Fruit fly (Drosophila melanogaster): Measurements from ENCODE around the gene Mur29B.

Mur29B gene

DNA sequence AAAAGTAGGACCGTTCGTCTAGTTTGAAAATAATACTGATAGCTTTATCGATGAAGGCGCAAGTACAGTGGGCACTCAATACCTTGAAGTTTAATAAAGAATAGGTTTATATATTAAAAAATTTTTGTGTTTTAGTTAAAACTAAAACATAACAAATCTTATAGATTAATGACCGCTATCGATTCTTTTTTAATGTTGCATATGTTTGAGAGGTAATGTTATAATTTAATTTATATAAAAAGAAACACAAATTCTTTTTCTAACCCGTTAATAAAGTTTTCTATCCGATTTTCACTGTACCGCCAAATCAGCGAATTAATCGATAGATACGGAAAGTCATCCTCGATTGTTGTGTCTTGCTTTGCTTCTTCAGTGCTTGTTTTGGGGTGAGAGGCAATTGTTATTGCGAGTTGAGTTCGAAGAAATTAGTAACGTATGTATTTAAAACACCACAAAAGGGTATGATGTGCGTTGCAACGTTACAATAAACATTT, 32.2 kb downstream of the Mur29B start, which contains the start of the genes Dad1 and CG13384 (continued):
- TF ChIP-seq Optix (GFP tag; IDR thresholded peaks at IDR 0.05) (no peak), CG14710 (tag; optimal IDR thresholded peaks at IDR 0.05) (peak; percentile 96), CG4404 (GFP tag; IDR thresholded peaks at IDR 0.05) (peak; percentile 91), ap (GFP tag; IDR thresholded peaks at IDR 0.05) (peak; percentile 78), Sox100B (GFP tag; optimal IDR thresholded peaks at IDR 0.05) (peak; percentile 93), CG15696 (tag; optimal IDR thresholded peaks at IDR 0.05) (peak; percentile 94), sens-2 (GFP tag; IDR thresholded peaks at IDR 0.05) (no peak), repo (GFP tag; optimal IDR thresholded peaks at IDR 0.05) (no peak), CG3838 (GFP tag; optimal IDR thresholded peaks at IDR 0.05) (peak; percentile 60), prd (optimal IDR thresholded peaks at IDR 0.05) (no peak), prd (GFP tag; IDR thresholded peaks at IDR 0.05) (peak; percentile 95), Sin3A (optimal IDR thresholded peaks at IDR 0.05) (no peak), H2.0 (GFP tag; IDR thresholded peaks at IDR 0.05) (peak; percentile 89), CG17829 (tag; optimal IDR thresholded peaks at IDR 0.05) (peak; percentile 96), Bgb (GFP tag; IDR thresholded peaks at IDR 0.05; ENCODE audit: partially characterized antibody) (peak; percentile 47; the same call in 1 of the 2 replicates), ttk (GFP tag; IDR thresholded peaks at IDR 0.05) (peak; percentile 81), ab (GFP tag; optimal IDR thresholded peaks at IDR 0.05) (peak; percentile 20), HLH54F (GFP tag; optimal IDR thresholded peaks at IDR 0.05) (peak; percentile 64), CG6175 (GFP tag; IDR thresholded peaks at IDR 0.05) (peak; percentile 80; the same call in 2 of the 3 replicates), oc (tag; optimal IDR thresholded peaks at IDR 0.05) (peak; percentile 91), Atf3 (GFP tag; optimal IDR thresholded peaks at IDR 0.05) (peak; percentile 16), Abd-B (GFP tag; optimal IDR thresholded peaks at IDR 0.05) (peak; percentile 94), NK7.1 (GFP tag; optimal IDR thresholded peaks at IDR 0.05) (no peak), Nf-YC (tag; optimal IDR thresholded peaks at IDR 0.05) (peak; percentile 91), fd3F (GFP tag; optimal IDR thresholded peaks at IDR 0.05) (peak; percentile 92), Stat92E (GFP tag; optimal IDR thresholded peaks at IDR 0.05) (peak in 1 of 3 experiments; percentile 81), CG2116 (GFP tag; optimal IDR thresholded peaks at IDR 0.05) (peak; percentile 91), CG4730 (GFP tag; IDR thresholded peaks at IDR 0.05) (peak; percentile 91), CG13775 (GFP tag; optimal IDR thresholded peaks at IDR 0.05) (peak; percentile 93), CG13287 (GFP tag; IDR thresholded peaks at IDR 0.05; ENCODE audit: partially characterized antibody) (peak; percentile 50), CG4707 (GFP tag; optimal IDR thresholded peaks at IDR 0.05) (peak; percentile 24), CG11560 (tag; IDR thresholded peaks at IDR 0.05) (peak; percentile 82), CG17359 (tag; optimal IDR thresholded peaks at IDR 0.05) (peak; percentile 92), Oaz (GFP tag; IDR thresholded peaks at IDR 0.05) (peak; percentile 74), Doc2 (GFP tag; IDR thresholded peaks at IDR 0.05) (0 out of 2 replicates have a peak, but pooled peaks have one; percentile 22), CG30020 (tag; optimal IDR thresholded peaks at IDR 0.05) (peak; percentile 88), gsb (GFP tag; IDR thresholded peaks at IDR 0.05) (peak; percentile 78), CG33213 (GFP tag; optimal IDR thresholded peaks at IDR 0.05) (no peak), pum (GFP tag; optimal IDR thresholded peaks at IDR 0.05) (peak; percentile 48), CG8388 (GFP tag; optimal IDR thresholded peaks at IDR 0.05) (peak; percentile 90), CG32532 (GFP tag; IDR thresholded peaks at IDR 0.05) (peak; percentile 96), CG6791 (GFP tag; IDR thresholded peaks at IDR 0.05; ENCODE audit: partially characterized antibody) (no peak; the same call in 2 of the 3 replicates), B-H1 (GFP tag; IDR thresholded peaks at IDR 0.05) (peak; percentile 85), E2f2 (GFP tag; IDR thresholded peaks at IDR 0.05) (peak; percentile 71), Fer3 (tag; optimal IDR thresholded peaks at IDR 0.05) (peak; percentile 95), HLHmδ (GFP tag; optimal IDR thresholded peaks at IDR 0.05) (no peak), wdn (GFP tag; IDR thresholded peaks at IDR 0.05) (peak; percentile 86), en (GFP tag; optimal IDR thresholded peaks at IDR 0.05) (no peak), CG14441 (GFP tag; IDR thresholded peaks at IDR 0.05) (peak; percentile 87), CG10979 (tag; optimal IDR thresholded peaks at IDR 0.05) (peak; percentile 90), Antp (GFP tag; optimal IDR thresholded peaks at IDR 0.05) (no peak)
